Worm (Caenorhabditis elegans) whole organism, L4/young adult: ENCODE data around the gene cyp-31A3.
A peak's percentile ranks its signal among the peaks of the same experiment; 100 is the strongest.
"Not testable (repeated sequence)": the region's sequence is repeated elsewhere in the genome, so short reads cannot be mapped to it uniquely, and the experiment has no call there.

Experiments used
- W03F9.2 ChIP-seq: fragments of 150-350 bp; optimal IDR thresholded peaks from 2 replicates; lab custom pipeline; 2014; ENCODE audit warnings: missing biosample characterization, missing genetic modification characterization
- dao-5 ChIP-seq: sonication (generic microtip); optimal IDR thresholded peaks from 2 replicates; lab custom pipeline; 2016; ENCODE audit warnings: missing genotype, missing genetic modification characterization, moderate library complexity, missing compliant biosample characterization
- him-1 ChIP-seq: sonication (generic microtip); optimal IDR thresholded peaks from 2 replicates; lab custom pipeline; 2016; ENCODE audit warnings: missing genotype, missing genetic modification reagents, missing genetic modification characterization, missing compliant biosample characterization

DNA sequence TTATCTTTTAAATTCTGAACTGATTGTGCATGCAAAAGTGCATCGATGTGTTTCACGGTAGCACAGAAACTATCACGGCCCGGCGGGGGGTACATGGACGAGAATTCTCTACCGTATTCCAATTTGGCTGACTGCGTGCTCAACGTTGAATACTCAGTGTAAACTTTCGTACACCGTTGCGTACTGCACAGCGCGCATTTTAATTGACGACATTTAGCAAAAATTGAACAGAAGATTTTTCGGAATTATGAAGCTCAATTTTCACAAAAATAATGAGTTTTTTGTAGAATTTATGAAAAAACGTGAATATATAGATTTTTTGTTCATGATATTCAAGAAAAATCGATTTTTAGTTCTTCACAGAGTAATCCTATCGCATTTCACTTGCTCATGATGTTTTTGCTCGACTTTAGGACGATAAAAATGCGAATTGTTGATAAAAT lies 35.4 kb upstream of the cyp-31A3 start:
- TF ChIP-seq W03F9.2: not testable (repeated sequence)
- TF ChIP-seq him-1 (tag; lab: Kevin White, UChicago) (peak; percentile 88), dao-5 (tag; lab: Kevin White, UChicago) (peak; percentile 1)
